Worm (Caenorhabditis elegans) whole organism, L4/young adult: ENCODE results near the gene R05G6.4.

Experiments used
- W03F9.2 ChIP-seq: fragments of 150-350 bp; optimal IDR thresholded peaks from 2 replicates; lab custom pipeline; 2014; ENCODE audit warnings: missing biosample characterization, missing genetic modification characterization
- dao-5 ChIP-seq: sonication (generic microtip); optimal IDR thresholded peaks from 2 replicates; lab custom pipeline; 2016; ENCODE audit warnings: missing genotype, missing genetic modification characterization, moderate library complexity, missing compliant biosample characterization
- him-1 ChIP-seq: sonication (generic microtip); optimal IDR thresholded peaks from 2 replicates; lab custom pipeline; 2016; ENCODE audit warnings: missing genotype, missing genetic modification reagents, missing genetic modification characterization, missing compliant biosample characterization

R05G6.4 gene

DNA sequence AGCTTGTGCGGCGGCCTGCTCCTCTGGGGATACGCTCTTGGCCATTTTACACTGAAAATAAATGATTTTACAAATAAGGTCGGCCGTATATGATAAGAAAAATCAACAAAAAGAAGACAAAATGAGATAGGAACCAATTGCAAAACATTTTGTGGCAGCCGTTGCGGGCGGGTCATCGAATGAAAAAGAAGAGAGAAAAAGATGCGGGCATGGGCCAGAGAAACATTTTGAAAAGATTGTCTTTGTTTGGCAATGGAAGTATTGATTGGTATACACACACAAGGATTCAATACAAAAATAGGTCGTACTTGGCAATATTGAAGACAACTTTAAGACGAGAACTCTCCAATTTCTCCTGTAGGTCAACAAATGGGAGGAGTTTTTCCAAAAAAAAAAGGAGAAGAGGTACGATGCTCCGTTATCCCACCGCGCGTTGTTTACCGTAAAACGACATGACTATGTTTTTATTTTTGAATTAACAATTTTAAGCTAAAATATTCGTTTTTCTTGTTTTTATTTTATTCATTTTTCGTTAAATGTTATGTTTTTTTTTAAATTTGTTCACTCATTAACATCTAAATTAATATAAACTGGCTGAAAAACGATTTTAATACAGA lies at the start of gene R05G6.4, which contains the start of gene plc-4:
TSS of gene R05G6.4 (plus strand) at position 617 of the 617 bp plus-strand sequence.
TSS of gene plc-4 (minus strand) at position 51 of the 617 bp plus-strand sequence.
- TF ChIP-seq W03F9.2 (tag; lab: Kevin White, UChicago) (no peak), him-1 (tag; lab: Kevin White, UChicago) (no peak), dao-5 (tag; lab: Kevin White, UChicago) (no peak)

DNA sequence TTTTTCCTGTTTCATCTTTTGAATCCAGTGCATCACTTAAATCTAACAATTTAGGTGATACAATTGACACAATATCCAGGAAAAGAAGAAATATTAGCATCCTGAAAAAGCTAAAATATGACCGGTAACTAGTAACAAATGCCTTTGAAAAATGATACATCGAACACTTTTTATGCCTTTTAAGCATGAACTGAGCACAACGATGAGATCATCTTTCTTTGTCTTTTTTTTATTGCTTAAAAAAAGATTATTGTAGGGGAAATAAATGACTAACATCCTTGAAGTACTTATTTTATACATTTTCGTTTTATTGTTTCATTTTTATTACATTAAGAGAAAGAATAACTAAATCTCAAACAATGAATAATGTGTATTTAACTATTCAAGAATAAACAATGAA lies 47.2 kb upstream of the R05G6.4 start, which contains the start of gene F13B6.3:
TSS of gene F13B6.3 (minus strand) at position 101 of the 400 bp plus-strand sequence.
- no peak for TF ChIP-seq W03F9.2 (tag; lab: Kevin White, UChicago)
- TF ChIP-seq him-1 (tag; lab: Kevin White, UChicago) = no peak
- no peak for TF ChIP-seq dao-5 (tag; lab: Kevin White, UChicago)

DNA sequence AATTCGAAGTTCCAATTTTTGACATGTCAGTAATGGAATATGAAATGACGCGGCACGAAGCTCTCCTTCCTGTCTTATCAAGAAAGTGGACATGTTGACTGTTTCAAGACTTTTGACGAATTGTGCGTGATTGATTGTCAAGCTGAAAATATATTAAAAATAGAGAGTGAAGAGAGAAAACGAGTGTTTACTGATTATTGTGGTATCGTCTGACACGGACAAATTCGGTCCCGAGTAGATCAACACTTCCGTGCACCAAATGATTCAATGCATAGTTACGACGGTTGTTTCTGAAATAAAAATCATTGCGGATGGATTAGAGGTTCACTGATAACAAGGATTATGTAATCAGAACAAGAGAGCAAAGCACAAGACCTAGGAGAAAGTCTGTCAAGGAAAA lies 45.9 kb upstream of the R05G6.4 start:
- TF ChIP-seq dao-5 (tag; lab: Kevin White, UChicago) = no peak
- no peak for TF ChIP-seq W03F9.2 (tag; lab: Kevin White, UChicago)
- TF ChIP-seq him-1 (tag; lab: Kevin White, UChicago) = no peak

DNA sequence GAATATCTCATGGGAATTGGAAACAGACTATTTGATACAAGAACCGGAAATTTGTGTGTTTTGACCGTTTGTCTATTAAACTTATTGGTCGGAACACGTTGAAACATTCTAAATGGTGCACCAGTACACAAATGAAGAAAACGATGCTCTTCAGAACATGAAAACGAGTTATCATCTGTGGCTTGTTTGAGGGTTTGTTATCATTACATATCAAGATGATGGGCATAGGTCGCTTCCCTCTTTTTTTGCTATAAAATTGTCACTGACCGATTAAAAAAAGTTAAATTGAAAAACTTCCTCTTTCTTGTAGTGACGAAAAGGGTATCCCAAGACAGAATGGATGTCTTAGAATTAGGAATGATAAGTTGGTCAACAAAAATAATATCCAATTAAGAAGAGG lies 44.4 kb upstream of the R05G6.4 start:
- no peak for TF ChIP-seq him-1 (tag; lab: Kevin White, UChicago)
- no peak for TF ChIP-seq W03F9.2 (tag; lab: Kevin White, UChicago)
- TF ChIP-seq dao-5 (tag; lab: Kevin White, UChicago) = no peak

DNA sequence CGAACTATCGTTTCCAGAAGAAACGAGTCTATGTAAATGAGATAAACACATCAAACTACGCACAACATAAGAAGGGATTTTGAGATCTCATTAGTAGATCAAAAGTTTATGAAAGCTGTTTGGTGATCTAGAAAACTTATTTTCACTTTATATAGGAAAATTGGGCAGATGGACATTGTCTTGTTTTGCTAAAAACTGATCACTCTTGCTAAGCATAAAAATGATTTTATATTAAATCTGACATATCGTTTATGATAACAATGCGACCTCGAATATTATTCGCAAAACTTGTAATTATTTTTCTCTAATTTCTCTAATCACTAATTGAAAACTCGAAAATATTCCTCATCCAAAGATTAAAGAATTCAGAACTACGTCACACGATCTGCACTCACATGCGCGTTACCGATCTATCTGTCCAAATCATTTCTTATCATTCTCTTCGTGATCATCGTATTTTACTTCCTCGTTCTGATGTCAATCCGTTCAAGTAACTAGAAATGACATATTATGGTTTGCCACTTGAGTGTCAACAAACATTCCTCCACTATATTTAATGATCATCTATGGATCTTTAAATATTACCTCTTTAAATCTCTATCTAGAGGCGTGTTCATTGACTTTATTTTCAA lies 43.1 kb upstream of the R05G6.4 start, which contains the start of gene F55G1.7:
TSS of gene F55G1.7 (minus strand) at position 51 of the 632 bp plus-strand sequence.
- no peak for TF ChIP-seq him-1 (tag; lab: Kevin White, UChicago)
- no peak for TF ChIP-seq W03F9.2 (tag; lab: Kevin White, UChicago)
- TF ChIP-seq dao-5 (tag; lab: Kevin White, UChicago) = no peak

DNA sequence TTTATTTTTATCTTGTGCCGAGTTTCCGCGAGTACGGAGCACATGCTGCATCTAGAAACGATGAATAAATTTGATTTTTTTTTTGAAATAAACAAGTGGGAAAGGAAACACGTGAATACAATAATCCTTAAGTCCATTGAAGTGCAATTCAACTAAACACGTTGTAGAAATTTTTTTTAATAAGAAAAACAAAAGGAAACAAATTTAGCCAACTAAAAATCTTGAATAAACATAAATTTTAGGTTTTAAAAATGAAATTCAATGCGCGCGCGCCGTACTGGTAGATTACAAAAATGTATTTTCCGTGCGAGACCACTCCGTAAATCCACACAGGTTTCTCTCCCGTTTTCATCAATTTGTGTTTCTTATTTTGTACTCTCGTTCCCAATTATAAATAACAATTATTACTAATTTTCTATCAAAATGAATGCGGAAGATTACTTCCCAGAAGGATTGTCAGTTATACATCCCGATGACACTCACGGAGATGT lies 39.8 kb upstream of the R05G6.4 start, which contains the start of the genes plk-3 and F55G1.6:
TSS of gene plk-3 (minus strand) at position 51 of the 491 bp plus-strand sequence.
TSS of gene F55G1.6 (plus strand) at position 359 of the 491 bp plus-strand sequence.
- TF ChIP-seq W03F9.2 (tag; lab: Kevin White, UChicago) = no peak
- no peak for TF ChIP-seq him-1 (tag; lab: Kevin White, UChicago)
- no peak for TF ChIP-seq dao-5 (tag; lab: Kevin White, UChicago)

DNA sequence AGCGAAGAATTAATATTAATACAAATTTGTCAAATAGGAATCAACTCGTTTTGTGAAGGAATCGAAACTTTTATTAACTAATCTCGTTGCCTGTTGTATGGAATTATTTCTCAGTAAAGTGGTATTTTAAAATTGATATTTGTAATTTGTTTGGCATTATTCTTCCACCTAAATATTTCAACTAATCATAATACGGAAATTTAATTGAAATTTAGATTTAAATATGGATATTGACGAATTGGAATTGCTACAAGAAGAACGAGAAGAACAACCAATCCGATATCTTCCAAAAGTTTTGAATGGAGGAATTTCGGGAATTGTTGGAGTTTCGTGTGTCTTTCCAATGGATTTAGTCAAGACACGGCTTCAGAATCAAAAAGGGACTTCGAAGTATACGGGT lies 38.2 kb upstream of the R05G6.4 start, which contains the start of gene slc-25A18.2:
TSS of gene slc-25A18.2 (plus strand) at position 216 of the 400 bp plus-strand sequence.
- TF ChIP-seq him-1 (tag; lab: Kevin White, UChicago) = no peak
- no peak for TF ChIP-seq W03F9.2 (tag; lab: Kevin White, UChicago)
- TF ChIP-seq dao-5 (tag; lab: Kevin White, UChicago) = no peak

DNA sequence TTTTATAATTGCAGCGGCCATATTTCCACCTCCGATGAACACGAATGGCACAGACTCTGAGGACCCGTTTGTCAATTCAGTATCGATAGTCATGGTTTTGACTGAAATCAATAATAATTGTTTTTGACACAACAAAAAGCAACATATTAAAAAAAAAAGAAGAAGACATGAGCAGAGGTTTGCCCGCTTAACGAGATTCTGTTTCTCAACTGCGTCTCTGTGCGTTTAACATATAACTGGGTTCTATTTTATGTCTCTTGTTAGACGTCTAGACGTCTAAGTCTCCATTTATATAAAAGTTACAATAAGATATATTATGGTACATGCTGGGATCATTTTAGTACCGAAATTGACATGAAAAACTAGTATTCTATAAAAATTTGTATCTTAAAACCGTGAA lies 35.8 kb upstream of the R05G6.4 start, which contains the start of gene pycr-4:
TSS of gene pycr-4 (minus strand) at position 101 of the 400 bp plus-strand sequence.
- no peak for TF ChIP-seq dao-5 (tag; lab: Kevin White, UChicago)
- no peak for TF ChIP-seq him-1 (tag; lab: Kevin White, UChicago)
- TF ChIP-seq W03F9.2 (tag; lab: Kevin White, UChicago) = no peak

DNA sequence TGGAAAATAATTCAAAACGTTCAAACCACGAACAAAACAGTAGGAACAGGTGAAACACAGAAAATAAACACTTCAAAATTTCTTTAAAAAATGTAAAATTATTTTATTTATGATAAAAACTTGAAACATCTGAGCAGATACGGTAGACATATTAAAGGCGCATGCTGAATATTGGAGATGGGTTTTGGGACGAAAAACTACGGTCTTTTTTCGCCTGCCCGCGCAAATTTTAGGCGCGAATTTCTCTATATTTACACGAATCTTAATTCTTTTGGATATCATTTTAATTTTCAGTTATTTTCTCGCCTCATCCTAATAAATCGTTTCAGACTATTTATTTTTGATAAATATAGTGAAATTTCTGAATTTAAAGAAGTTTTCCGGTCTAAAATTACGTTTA lies 35.3 kb upstream of the R05G6.4 start:
- TF ChIP-seq him-1 (tag; lab: Kevin White, UChicago) = no peak
- TF ChIP-seq dao-5 (tag; lab: Kevin White, UChicago) = no peak
- no peak for TF ChIP-seq W03F9.2 (tag; lab: Kevin White, UChicago)

DNA sequence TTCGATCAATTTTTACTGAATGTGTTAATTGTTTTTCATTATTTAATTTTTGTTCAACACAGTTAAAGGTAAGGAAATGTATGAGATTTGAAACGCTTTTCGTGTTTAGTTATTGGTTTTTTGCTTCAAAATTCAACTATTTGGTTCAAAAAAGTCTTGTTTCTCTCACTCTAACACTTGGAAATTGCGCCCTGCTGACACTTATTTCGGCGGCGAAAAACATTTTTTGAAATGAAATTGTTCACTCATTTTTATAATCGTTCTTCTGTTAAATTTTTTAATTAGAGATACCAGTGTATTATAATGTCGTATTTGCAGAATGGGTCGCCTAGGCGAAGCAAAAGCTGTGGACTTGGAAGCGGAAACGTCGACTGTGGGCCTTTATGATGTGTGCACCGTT lies 34.9 kb upstream of the R05G6.4 start, which contains the start of gene rod-1:
TSS of gene rod-1 (plus strand) at position 319 of the 400 bp plus-strand sequence.
- TF ChIP-seq W03F9.2 (tag; lab: Kevin White, UChicago) = no peak
- no peak for TF ChIP-seq him-1 (tag; lab: Kevin White, UChicago)
- TF ChIP-seq dao-5 (tag; lab: Kevin White, UChicago) = no peak

DNA sequence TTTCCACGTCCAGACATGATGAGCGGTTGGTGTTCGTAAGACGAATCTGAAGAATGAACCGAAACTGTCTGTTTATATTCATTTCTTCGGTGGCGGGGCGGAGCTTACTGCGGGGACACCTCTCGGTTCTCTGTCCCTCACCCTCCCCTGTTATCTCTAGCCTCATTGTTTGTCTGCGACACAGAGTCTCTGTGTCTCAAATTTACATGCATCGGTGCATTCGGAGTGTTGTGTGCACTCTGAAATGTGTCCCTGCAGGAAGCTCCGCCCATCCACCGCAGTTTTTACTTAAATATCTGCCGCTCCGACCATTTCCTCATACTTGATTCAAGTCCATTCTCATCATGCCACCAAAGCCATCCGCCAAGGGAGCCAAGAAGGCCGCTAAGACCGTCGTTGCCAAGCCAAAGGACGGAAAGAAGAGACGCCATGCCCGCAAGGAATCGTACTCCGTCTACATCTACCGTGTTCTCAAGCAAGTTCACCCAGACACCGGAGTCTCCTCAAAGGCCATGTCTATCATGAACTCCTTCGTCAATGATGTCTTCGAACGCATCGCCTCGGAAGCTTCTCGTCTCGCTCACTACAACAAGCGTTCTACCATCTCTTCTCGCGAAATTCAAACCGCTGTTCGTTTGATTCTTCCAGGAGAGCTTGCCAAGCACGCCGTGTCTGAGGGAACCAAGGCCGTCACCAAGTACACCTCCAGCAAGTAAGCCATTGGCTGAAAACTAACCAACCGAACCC lies 26.7 kb upstream of the R05G6.4 start, which contains the start of the genes his-61 and his-62:
TSS of gene his-61 (minus strand) at position 17 of the 747 bp plus-strand sequence.
TSS of gene his-62 (plus strand) at position 345 of the 747 bp plus-strand sequence.
- TF ChIP-seq dao-5 (tag; lab: Kevin White, UChicago) (no peak), him-1 (tag; lab: Kevin White, UChicago) (no peak), W03F9.2 (tag; lab: Kevin White, UChicago) (no peak)
